Fruit fly (Drosophila melanogaster) whole organism, prepupa: ENCODE data around the gene Polr1D.

Source experiments
- Blimp-1 ChIP-seq: fragments of 200-800 bp; sonication (Bioruptor generic); optimal IDR thresholded peaks from 3 replicates; lab custom pipeline; 2017; ENCODE audit warnings: missing biosample characterization, missing genetic modification characterization, mild to moderate bottlenecking, moderate library complexity, missing genetic modification reagents
- CG10631 ChIP-seq: fragments of 200-800 bp; sonication (Bioruptor generic); optimal IDR thresholded peaks from 2 replicates; lab custom pipeline; 2016; ENCODE audit warnings: missing biosample characterization, missing genetic modification characterization
- CG10669 ChIP-seq: fragments of 200-800 bp; sonication (Bioruptor generic); optimal IDR thresholded peaks from 3 replicates; lab custom pipeline; 2018; ENCODE audit warnings: missing biosample characterization, mild to moderate bottlenecking, missing genetic modification characterization, moderate library complexity
- CG11294 ChIP-seq: fragments of 200-800 bp; sonication (Bioruptor generic); IDR thresholded peaks from 2 replicates; pipeline ENCODE4 v1.3.6; 2022; ENCODE audit warnings: missing biosample characterization, missing genetic modification characterization
- CG11762 ChIP-seq: fragments of 200-800 bp; sonication (Bioruptor generic); optimal IDR thresholded peaks from 3 replicates; lab custom pipeline; 2016; ENCODE audit warnings: missing biosample characterization, missing genetic modification characterization; ENCODE audit not compliant: insufficient read depth
- CG11902 ChIP-seq: fragments of 200-800 bp; sonication (Bioruptor generic); optimal IDR thresholded peaks from 3 replicates; lab custom pipeline; 2016; ENCODE audit warnings: missing biosample characterization, missing genetic modification characterization
- CG15336 ChIP-seq: fragments of 200-800 bp; sonication (Bioruptor generic); IDR thresholded peaks from 2 replicates; pipeline ENCODE4 v1.3.6; 2022; ENCODE audit warnings: missing biosample characterization, missing genetic modification characterization
- CG3032 ChIP-seq: fragments of 200-800 bp; optimal IDR thresholded peaks from 2 replicates; lab custom pipeline; 2019; ENCODE audit warnings: missing biosample characterization, mild to moderate bottlenecking, missing genetic modification characterization, moderate library complexity
- CG31627 ChIP-seq: fragments of 200-800 bp; sonication (Bioruptor generic); optimal IDR thresholded peaks from 3 replicates; lab custom pipeline; 2016; ENCODE audit warnings: missing biosample characterization, missing genetic modification characterization
- CG34406 ChIP-seq: fragments of 200-800 bp; sonication (Bioruptor generic); optimal IDR thresholded peaks from 3 replicates; lab custom pipeline; 2016; ENCODE audit warnings: missing biosample characterization, missing genetic modification characterization
- CG3919 ChIP-seq: fragments of 200-800 bp; sonication (Bioruptor generic); optimal IDR thresholded peaks from 3 replicates; lab custom pipeline; 2016; ENCODE audit warnings: missing biosample characterization, missing genetic modification characterization
- CG4318 ChIP-seq: fragments of 200-800 bp; sonication (Bioruptor generic); optimal IDR thresholded peaks from 3 replicates; lab custom pipeline; 2017; ENCODE audit warnings: missing biosample characterization, mild to moderate bottlenecking, missing genetic modification characterization
- CG6163 ChIP-seq: fragments of 200-800 bp; sonication (Bioruptor generic); IDR thresholded peaks from 3 replicates; pipeline ENCODE4 v1.3.6; 2022; ENCODE audit warnings: missing biosample characterization, missing genetic modification characterization
- CG6276 ChIP-seq: fragments of 200-800 bp; sonication (Bioruptor generic); optimal IDR thresholded peaks from 2 replicates; lab custom pipeline; 2017; ENCODE audit warnings: missing biosample characterization, mild to moderate bottlenecking, missing genetic modification characterization
- CG6792 ChIP-seq: fragments of 200-800 bp; sonication (Bioruptor generic); optimal IDR thresholded peaks from 3 replicates; lab custom pipeline; 2016; ENCODE audit warnings: missing biosample characterization, missing genetic modification characterization
- CG6808 ChIP-seq: fragments of 200-800 bp; sonication (Bioruptor generic); optimal IDR thresholded peaks from 3 replicates; lab custom pipeline; 2017; ENCODE audit warnings: missing biosample characterization, missing genetic modification characterization, mild to moderate bottlenecking, moderate library complexity, missing genetic modification reagents
- CG6854 ChIP-seq: fragments of 200-800 bp; sonication (Bioruptor generic); optimal IDR thresholded peaks from 2 replicates; lab custom pipeline; 2017; ENCODE audit warnings: missing biosample characterization, mild to moderate bottlenecking, missing genetic modification characterization
- CG7368 ChIP-seq: fragments of 200-800 bp; sonication (Bioruptor generic); optimal IDR thresholded peaks from 3 replicates; lab custom pipeline; 2016; ENCODE audit warnings: missing biosample characterization, missing genetic modification characterization
- CG8119 ChIP-seq: fragments of 200-800 bp; sonication (Bioruptor generic); IDR thresholded peaks from 3 replicates; pipeline ENCODE4 v1.3.6; 2022; ENCODE audit warnings: missing biosample characterization, missing genetic modification characterization
- CG8319 ChIP-seq: fragments of 200-800 bp; sonication (Bioruptor generic); optimal IDR thresholded peaks from 3 replicates; lab custom pipeline; 2016; ENCODE audit warnings: missing biosample characterization, missing genetic modification characterization
- CG8632 ChIP-seq: fragments of 200-800 bp; sonication (Bioruptor generic); optimal IDR thresholded peaks from 3 replicates; lab custom pipeline; 2016; ENCODE audit warnings: missing biosample characterization, missing genetic modification characterization
- CG9139 ChIP-seq: fragments of 200-800 bp; sonication (Bioruptor generic); optimal IDR thresholded peaks from 3 replicates; lab custom pipeline; 2017; ENCODE audit warnings: missing biosample characterization, mild to moderate bottlenecking, missing genetic modification characterization
- Eip75B ChIP-seq: fragments of 200-800 bp; sonication (Bioruptor generic); optimal IDR thresholded peaks from 3 replicates; lab custom pipeline; 2016; ENCODE audit warnings: missing biosample characterization, missing genetic modification characterization
- Eip78C ChIP-seq: fragments of 200-800 bp; sonication (Bioruptor generic); peaks from one replicate; lab custom pipeline; 2016; ENCODE audit warnings: missing biosample characterization, missing genetic modification characterization
- Eip93F ChIP-seq: fragments of 200-800 bp; sonication (Bioruptor generic); optimal IDR thresholded peaks from 2 replicates; lab custom pipeline; 2016; ENCODE audit warnings: missing biosample characterization, mild to moderate bottlenecking, missing genetic modification characterization
- Ets96B ChIP-seq: fragments of 200-800 bp; optimal IDR thresholded peaks from 2 replicates; lab custom pipeline; 2019; ENCODE audit warnings: missing biosample characterization, mild to moderate bottlenecking, missing genetic modification characterization, moderate library complexity
- Hr38 ChIP-seq: sonication (Bioruptor generic); optimal IDR thresholded peaks from 2 replicates; lab custom pipeline; 2016; ENCODE audit warnings: missing biosample characterization, missing genetic modification characterization
- Hr39 ChIP-seq: fragments of 200-800 bp; sonication (Bioruptor generic); optimal IDR thresholded peaks from 2 replicates; lab custom pipeline; 2016; ENCODE audit warnings: missing biosample characterization, missing genetic modification characterization
- Lpt ChIP-seq: fragments of 200-800 bp; sonication (Bioruptor generic); optimal IDR thresholded peaks from 3 replicates; lab custom pipeline; 2016; ENCODE audit warnings: missing biosample characterization, missing genetic modification characterization
- Met ChIP-seq: fragments of 200-800 bp; sonication (Bioruptor generic); optimal IDR thresholded peaks from 3 replicates; lab custom pipeline; 2016; ENCODE audit warnings: missing biosample characterization, missing genetic modification characterization
- OdsH ChIP-seq: fragments of 200-800 bp; sonication (Bioruptor generic); optimal IDR thresholded peaks from 3 replicates; lab custom pipeline; 2016; ENCODE audit warnings: missing biosample characterization, missing genetic modification characterization
- Smox ChIP-seq: fragments of 200-800 bp; sonication (Bioruptor generic); optimal IDR thresholded peaks from 3 replicates; lab custom pipeline; 2016; ENCODE audit warnings: missing biosample characterization, missing genetic modification characterization
- Sox102F ChIP-seq: fragments of 200-800 bp; sonication (Bioruptor generic); optimal IDR thresholded peaks from 2 replicates; lab custom pipeline; 2016; ENCODE audit warnings: missing biosample characterization, mild to moderate bottlenecking, missing genetic modification characterization
- Sox14 ChIP-seq: fragments of 200-800 bp; sonication (Bioruptor generic); optimal IDR thresholded peaks from 3 replicates; lab custom pipeline; 2016; ENCODE audit warnings: missing biosample characterization, missing genetic modification characterization
- achi ChIP-seq: fragments of 200-800 bp; sonication (Bioruptor generic); optimal IDR thresholded peaks from 3 replicates; lab custom pipeline; 2016; ENCODE audit warnings: missing biosample characterization, missing genetic modification characterization
- cyc ChIP-seq: fragments of 200-800 bp; sonication (Bioruptor generic); optimal IDR thresholded peaks from 3 replicates; lab custom pipeline; 2016; ENCODE audit warnings: missing biosample characterization, missing genetic modification characterization
- dac ChIP-seq: fragments of 200-800 bp; sonication (Bioruptor generic); optimal IDR thresholded peaks from 2 replicates; lab custom pipeline; 2017; ENCODE audit warnings: missing biosample characterization, mild to moderate bottlenecking, missing genetic modification characterization
- dsx ChIP-seq: fragments of 200-800 bp; optimal IDR thresholded peaks from 3 replicates; lab custom pipeline; 2019; ENCODE audit warnings: missing biosample characterization, mild to moderate bottlenecking, missing genetic modification characterization, moderate library complexity; ENCODE audit not compliant: poor library complexity, severe bottlenecking
- eg ChIP-seq: fragments of 200-800 bp; sonication (Bioruptor generic); IDR thresholded peaks from 3 replicates; pipeline ENCODE4 v1.3.6; 2022; ENCODE audit warnings: missing biosample characterization, missing genetic modification characterization
- esn ChIP-seq: fragments of 200-800 bp; sonication (Bioruptor generic); optimal IDR thresholded peaks from 2 replicates; lab custom pipeline; 2016; ENCODE audit warnings: missing biosample characterization, mild to moderate bottlenecking, missing genetic modification characterization, moderate library complexity
- fd59A ChIP-seq: fragments of 200-800 bp; sonication (Bioruptor generic); optimal IDR thresholded peaks from 2 replicates; lab custom pipeline; 2017; ENCODE audit warnings: missing biosample characterization, mild to moderate bottlenecking, missing genetic modification characterization, missing genetic modification reagents
- fd85E ChIP-seq: fragments of 200-800 bp; sonication (Bioruptor generic); optimal IDR thresholded peaks from 3 replicates; lab custom pipeline; 2016; ENCODE audit warnings: missing biosample characterization, missing genetic modification characterization
- fkh ChIP-seq: fragments of 200-800 bp; sonication (Bioruptor generic); optimal IDR thresholded peaks from 3 replicates; lab custom pipeline; 2017; ENCODE audit warnings: missing biosample characterization, mild to moderate bottlenecking, missing genetic modification characterization, moderate library complexity
- lz ChIP-seq: fragments of 200-800 bp; sonication (Bioruptor generic); optimal IDR thresholded peaks from 3 replicates; lab custom pipeline; 2016; ENCODE audit warnings: missing biosample characterization, missing genetic modification characterization
- net ChIP-seq: fragments of 200-800 bp; sonication (Bioruptor generic); optimal IDR thresholded peaks from 3 replicates; lab custom pipeline; 2016; ENCODE audit warnings: missing biosample characterization, missing genetic modification characterization
- pdm3 ChIP-seq: fragments of 200-800 bp; sonication (Bioruptor generic); optimal IDR thresholded peaks from 3 replicates; lab custom pipeline; 2016; ENCODE audit warnings: missing biosample characterization, missing genetic modification characterization
- spab ChIP-seq: fragments of 200-800 bp; sonication (Bioruptor generic); optimal IDR thresholded peaks from 2 replicates; lab custom pipeline; 2017; ENCODE audit warnings: missing biosample characterization, mild to moderate bottlenecking, missing genetic modification characterization, missing genetic modification reagents
- ss ChIP-seq, 2 experiments: fragments of 200-800 bp; sonication (Bioruptor generic); optimal IDR thresholded peaks; 2 replicates in 1 of 2; 3 replicates in 1 of 2; lab custom pipeline; 2017 to 2018; ENCODE audit warnings: mild to moderate bottlenecking in 2 of 2, missing biosample characterization in 2 of 2, missing genetic modification characterization in 2 of 2, moderate library complexity in 1 of 2
- svp ChIP-seq: fragments of 200-800 bp; sonication (Bioruptor generic); peaks from one replicate; lab custom pipeline; 2016; ENCODE audit warnings: missing biosample characterization, missing genetic modification characterization
- topi ChIP-seq: fragments of 200-800 bp; sonication (Bioruptor generic); optimal IDR thresholded peaks from 3 replicates; lab custom pipeline; 2016; ENCODE audit warnings: missing biosample characterization, missing genetic modification characterization

Gene Polr1D

DNA sequence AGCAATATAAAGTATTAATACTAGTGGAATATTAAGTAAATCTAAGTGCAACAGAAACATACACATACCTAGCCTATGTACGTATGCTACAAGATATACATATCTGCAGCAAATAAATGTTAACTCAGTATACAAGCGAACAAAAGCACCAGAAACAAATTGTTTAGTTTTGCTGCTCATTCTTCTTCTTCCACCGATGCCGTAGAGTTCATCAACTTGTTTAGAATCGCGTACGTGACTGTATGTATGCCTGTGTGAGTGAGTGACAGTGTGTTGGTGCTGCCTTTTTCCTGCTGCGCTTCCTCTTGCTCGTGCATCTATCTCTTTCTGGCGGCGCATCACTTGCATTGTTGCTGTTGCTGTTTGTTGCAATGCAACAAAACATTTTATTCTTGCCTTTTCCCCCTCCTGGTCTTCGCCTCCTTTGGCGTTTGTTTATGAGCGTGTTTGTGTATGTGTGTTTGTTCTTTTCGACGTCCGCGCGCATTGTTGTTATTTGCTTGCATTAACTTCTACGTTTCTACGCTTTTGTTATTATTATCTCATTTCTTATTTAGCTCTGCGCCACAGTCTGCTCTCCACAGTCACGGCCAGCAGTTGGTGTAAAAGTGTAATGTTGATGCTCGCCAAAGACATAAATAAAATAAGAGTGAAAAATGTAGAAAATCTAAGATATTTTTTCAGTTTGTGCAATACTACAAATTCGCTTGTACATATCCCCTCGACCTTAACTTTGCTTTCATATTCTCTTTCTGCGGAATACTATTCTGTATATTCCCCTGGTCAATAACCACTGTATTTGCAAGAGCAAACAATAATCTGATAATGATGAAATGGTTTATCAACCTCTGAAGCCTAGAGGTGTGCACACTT lies 23.9 kb upstream of the Polr1D start:
- TF ChIP-seq OdsH (GFP tag; lab: Kevin White, UChicago) = peak; percentile 71
- TF ChIP-seq CG10631 (GFP tag; lab: Kevin White, UChicago) = peak; percentile 39
- no peak for TF ChIP-seq CG6854 (GFP tag; lab: Kevin White, UChicago)
- peak; percentile 55 for TF ChIP-seq CG8319 (GFP tag; lab: Kevin White, UChicago)
- peak; percentile 69 for TF ChIP-seq CG31627 (GFP tag; lab: Kevin White, UChicago)
- TF ChIP-seq fd59A (GFP tag; lab: Kevin White, UChicago) = no peak
- peak; percentile 52 for TF ChIP-seq CG6808
- peak; percentile 37 for TF ChIP-seq CG4318 (GFP tag; lab: Kevin White, UChicago)
- TF ChIP-seq Smox (GFP tag; lab: Kevin White, UChicago) = peak; percentile 70
- TF ChIP-seq topi (GFP tag; lab: Kevin White, UChicago) = peak; percentile 63
- TF ChIP-seq dac = peak; percentile 21
- TF ChIP-seq CG9139 (GFP tag; lab: Kevin White, UChicago) = no peak
- peak; percentile 57 for TF ChIP-seq CG6276
- no peak for TF ChIP-seq CG11902 (GFP tag; lab: Kevin White, UChicago)
- TF ChIP-seq fkh (GFP tag; lab: Kevin White, UChicago) = peak; percentile 72
- no peak for TF ChIP-seq Blimp-1 (GFP tag; lab: Kevin White, UChicago)
- TF ChIP-seq CG11294 (GFP tag; lab: Robert Waterston, UW) = no peak; the same call in 1 of the 2 replicates
- TF ChIP-seq Eip78C (GFP tag; lab: Kevin White, UChicago) = peak; percentile 78
- peak; percentile 31 for TF ChIP-seq CG10669 (GFP tag; lab: Kevin White, UChicago)
- TF ChIP-seq Eip75B = peak; percentile 8
- TF ChIP-seq CG34406 (GFP tag; lab: Kevin White, UChicago) = peak; percentile 49
- peak; percentile 57 for TF ChIP-seq Sox14 (GFP tag; lab: Kevin White, UChicago)
- peak; percentile 67 for TF ChIP-seq Hr39 (GFP tag; lab: Kevin White, UChicago)
- peak; percentile 71 for TF ChIP-seq esn (GFP tag; lab: Kevin White, UChicago)
- peak; percentile 92 for TF ChIP-seq svp (GFP tag; lab: Kevin White, UChicago)
- peak; percentile 3 for TF ChIP-seq spab (GFP tag; lab: Kevin White, UChicago)
- no peak for TF ChIP-seq fd85E (GFP tag; lab: Kevin White, UChicago)
- peak; percentile 61 for TF ChIP-seq cyc (GFP tag; lab: Kevin White, UChicago)
- peak; percentile 53 for TF ChIP-seq Ets96B
- TF ChIP-seq CG6792 (GFP tag; lab: Kevin White, UChicago) = peak; percentile 45
- TF ChIP-seq dsx (GFP tag; lab: Kevin White, UChicago) = peak; percentile 43
- peak; percentile 30; the same call in 1 of the 3 replicates for TF ChIP-seq CG6163 (GFP tag; lab: Robert Waterston, UW)
- no peak for TF ChIP-seq ss (GFP tag; optimal IDR thresholded peaks at IDR 0.05; lab: Kevin White, UChicago)
- peak; percentile 68 for TF ChIP-seq pdm3 (GFP tag; lab: Kevin White, UChicago)
- TF ChIP-seq eg (GFP tag; lab: Robert Waterston, UW) = peak; percentile 46; the same call in 1 of the 3 replicates
- TF ChIP-seq Eip93F = peak; percentile 63
- peak; percentile 69 for TF ChIP-seq achi (GFP tag; lab: Kevin White, UChicago)
- peak; percentile 37 for TF ChIP-seq CG11762
- TF ChIP-seq CG15336 (GFP tag; lab: Robert Waterston, UW) = peak; percentile 48
- TF ChIP-seq net (GFP tag; lab: Kevin White, UChicago) = peak; percentile 42
- TF ChIP-seq Lpt (GFP tag; lab: Kevin White, UChicago) = no peak
- no peak for TF ChIP-seq Hr38 (GFP tag; lab: Kevin White, UChicago)
- peak; percentile 56 for TF ChIP-seq CG8632
- TF ChIP-seq CG8119 (GFP tag; lab: Robert Waterston, UW) = peak; percentile 50; the same call in 2 of the 3 replicates
- TF ChIP-seq Met (GFP tag; lab: Kevin White, UChicago) = peak; percentile 65
- TF ChIP-seq CG3032 = peak; percentile 15
- peak; percentile 37 for TF ChIP-seq CG7368 (GFP tag; lab: Kevin White, UChicago)
- TF ChIP-seq lz (GFP tag; lab: Kevin White, UChicago) = peak; percentile 72
- peak; percentile 70 for TF ChIP-seq Sox102F (GFP tag; lab: Kevin White, UChicago)
- TF ChIP-seq CG3919 (GFP tag; lab: Kevin White, UChicago) = peak; percentile 45
